Worm (Caenorhabditis elegans): Measurements from ENCODE around the gene F44E7.7.

DNA sequence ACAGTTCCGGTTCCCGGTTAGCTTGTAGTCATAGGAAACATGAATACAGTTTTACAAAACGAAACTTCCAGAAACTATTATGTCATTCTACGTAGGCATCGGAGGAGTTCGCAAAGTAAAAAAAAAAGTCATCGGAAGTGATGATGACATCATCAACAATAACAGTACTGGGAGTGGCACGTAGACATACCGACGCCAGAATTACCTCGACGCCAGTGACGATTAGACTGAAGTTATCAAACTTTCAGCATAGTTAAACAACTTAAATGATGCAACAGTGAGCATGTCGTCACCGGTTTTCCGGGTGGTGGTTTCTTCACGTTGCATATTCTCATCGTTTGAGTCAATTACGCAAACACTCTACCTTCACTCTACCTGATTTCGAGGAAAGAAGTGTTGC, 35.1 kb upstream of the F44E7.7 start:
- TF ChIP-seq ama-1 (optimal IDR thresholded peaks at IDR 0.05) (no peak), dpl-1 (GFP tag; optimal IDR thresholded peaks at IDR 0.05) (no peak), Y105C5A.15 (GFP tag; IDR thresholded peaks at IDR 0.05) (no peak), snpc-4 (tag; optimal IDR thresholded peaks at IDR 0.05) (no peak), R02D3.7 (tag; optimal IDR thresholded peaks at IDR 0.05) (no peak), set-16 (GFP tag; IDR thresholded peaks at IDR 0.05) (no peak), attf-4 (tag; optimal IDR thresholded peaks at IDR 0.05) (no peak)

Measured in whole organism, L4 larva.